Worm (Caenorhabditis elegans): ENCODE data around the gene apy-1.

DNA sequence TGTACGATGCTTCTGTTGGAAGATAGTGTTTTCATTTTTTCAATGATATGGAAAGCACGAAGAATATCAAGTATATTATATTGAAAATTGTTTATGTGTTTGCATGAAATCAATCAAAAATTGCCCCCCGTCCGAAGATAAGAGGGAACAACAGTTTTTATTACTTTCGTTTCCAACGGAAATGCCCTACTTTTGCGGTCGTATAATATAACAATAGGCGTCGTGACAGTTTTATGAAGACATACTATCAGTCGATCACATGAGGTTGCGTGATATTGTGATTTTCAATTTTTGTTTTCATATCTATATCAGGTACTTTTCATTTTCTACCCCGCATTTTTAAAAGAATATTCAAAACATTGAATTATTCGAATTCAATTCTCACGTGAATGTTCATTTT, 26.5 kb upstream of the apy-1 start:
- TF ChIP-seq unc-55 (GFP tag; optimal IDR thresholded peaks at IDR 0.05) (no peak), ama-1 (optimal IDR thresholded peaks at IDR 0.05) (no peak), pqm-1 (tag; optimal IDR thresholded peaks at IDR 0.05) (no peak), ceh-9 (tag; optimal IDR thresholded peaks at IDR 0.05) (no peak), nhr-11 (tag; optimal IDR thresholded peaks at IDR 0.05) (no peak), nhr-232 (tag; optimal IDR thresholded peaks at IDR 0.05) (no peak), pha-4 (tag; optimal IDR thresholded peaks at IDR 0.05) (no peak), pat-9 (tag; optimal IDR thresholded peaks at IDR 0.05) (no peak), hlh-13 (GFP tag; optimal IDR thresholded peaks at IDR 0.05) (no peak), sox-2 (GFP tag; IDR thresholded peaks at IDR 0.05) (no peak), ceh-18 (tag; optimal IDR thresholded peaks at IDR 0.05) (no peak), pag-3 (tag; optimal IDR thresholded peaks at IDR 0.05; ENCODE audit: borderline replicate concordance) (no peak)
